Fruit fly (Drosophila melanogaster) whole organism, embryonic: Measurements from ENCODE around the gene CG46303.

ENCODE experiments used
- Atf3 ChIP-seq: fragments of 200-800 bp; sonication (Bioruptor generic); optimal IDR thresholded peaks from 3 replicates; lab custom pipeline; 2016; ENCODE audit warnings: missing biosample characterization, missing genetic modification characterization
- CG10462 ChIP-seq: fragments of 200-800 bp; sonication (Bioruptor generic); optimal IDR thresholded peaks from 2 replicates; lab custom pipeline; 2016; ENCODE audit warnings: missing biosample characterization, missing genetic modification characterization
- CG13123 ChIP-seq: fragments of 200-800 bp; sonication (Bioruptor generic); optimal IDR thresholded peaks from 2 replicates; lab custom pipeline; 2016; ENCODE audit warnings: missing biosample characterization, missing genetic modification characterization
- CG13624 ChIP-seq: fragments of 200-800 bp; sonication (Bioruptor generic); optimal IDR thresholded peaks from 2 replicates; lab custom pipeline; 2016; ENCODE audit warnings: missing biosample characterization, missing genetic modification characterization
- CG13775 ChIP-seq: fragments of 200-800 bp; sonication (Bioruptor generic); optimal IDR thresholded peaks from 3 replicates; lab custom pipeline; 2017; ENCODE audit warnings: missing biosample characterization, mild to moderate bottlenecking, missing genetic modification characterization
- CG15696 ChIP-seq: fragments of 200-800 bp; sonication (Bioruptor generic); optimal IDR thresholded peaks from 2 replicates; lab custom pipeline; 2019; ENCODE audit warnings: missing biosample characterization, mild to moderate bottlenecking, missing genetic modification characterization, moderate library complexity
- CG18262 ChIP-seq: fragments of 200-800 bp; optimal IDR thresholded peaks from 3 replicates; lab custom pipeline; 2019; ENCODE audit warnings: missing biosample characterization, mild to moderate bottlenecking, missing genetic modification characterization, moderate library complexity
- CG18599 ChIP-seq: fragments of 200-800 bp; sonication (Bioruptor generic); optimal IDR thresholded peaks from 3 replicates; lab custom pipeline; 2017; ENCODE audit warnings: missing biosample characterization, missing genetic modification characterization, mild to moderate bottlenecking, moderate library complexity, missing genetic modification reagents
- CG2199 ChIP-seq: fragments of 200-800 bp; sonication (Bioruptor generic); IDR thresholded peaks from 3 replicates; pipeline ENCODE4 v1.3.6; 2022; ENCODE audit warnings: missing biosample characterization, missing genetic modification characterization
- CG2678 ChIP-seq: fragments of 200-800 bp; sonication (Bioruptor generic); optimal IDR thresholded peaks from 3 replicates; lab custom pipeline; 2019; ENCODE audit warnings: missing biosample characterization, mild to moderate bottlenecking, missing genetic modification characterization, moderate library complexity
- CG2712 ChIP-seq: fragments of 200-800 bp; optimal IDR thresholded peaks from 3 replicates; lab custom pipeline; 2019; ENCODE audit warnings: missing biosample characterization, mild to moderate bottlenecking, missing genetic modification characterization, moderate library complexity
- CG32532 ChIP-seq: fragments of 200-800 bp; sonication (Bioruptor generic); IDR thresholded peaks from 2 replicates; pipeline ENCODE4 v1.3.6; 2022; ENCODE audit warnings: missing biosample characterization, missing genetic modification characterization
- CG32767 ChIP-seq: fragments of 200-800 bp; sonication (Bioruptor generic); IDR thresholded peaks from 2 replicates; pipeline ENCODE4 v1.3.6; 2022; ENCODE audit warnings: missing biosample characterization, missing genetic modification characterization
- CG4854 ChIP-seq: fragments of 200-800 bp; sonication (Bioruptor generic); optimal IDR thresholded peaks from 2 replicates; lab custom pipeline; 2016; ENCODE audit warnings: missing biosample characterization, missing genetic modification characterization, inconsistent platforms
- CG5953 ChIP-seq: fragments of 200-800 bp; sonication (Bioruptor generic); IDR thresholded peaks from 2 replicates; pipeline ENCODE4 v1.3.6; 2022; ENCODE audit warnings: missing biosample characterization, missing genetic modification characterization
- CG7271 ChIP-seq: fragments of 200-800 bp; sonication (Bioruptor generic); optimal IDR thresholded peaks from 2 replicates; lab custom pipeline; 2018; ENCODE audit warnings: missing biosample characterization, mild to moderate bottlenecking, missing genetic modification characterization, moderate library complexity
- CG9817 ChIP-seq: fragments of 200-800 bp; sonication (Bioruptor generic); optimal IDR thresholded peaks from 2 replicates; lab custom pipeline; 2018; ENCODE audit warnings: missing biosample characterization, mild to moderate bottlenecking, missing genetic modification characterization, moderate library complexity
- D ChIP-seq, 2 experiments: fragments of 200-800 bp in 1 of 2; fragments of >200 bp in 1 of 2; sonication (Bioruptor generic) in 1 of 2; optimal IDR thresholded peaks; 2 replicates in 1 of 2; 3 replicates in 1 of 2; lab custom pipeline; 2017; ENCODE audit warnings: mild to moderate bottlenecking in 1 of 2, missing biosample characterization in 1 of 2, missing genetic modification characterization in 1 of 2, missing genetic modification reagents in 1 of 2
- E2f1 ChIP-seq: fragments of 200-800 bp; sonication (Bioruptor generic); IDR thresholded peaks from 2 replicates; pipeline ENCODE4 v1.3.6; 2022; ENCODE audit warnings: missing biosample characterization, missing genetic modification characterization
- H15 ChIP-seq: fragments of 200-800 bp; sonication (Bioruptor generic); IDR thresholded peaks from 3 replicates; pipeline ENCODE4 v1.3.6; 2022; ENCODE audit warnings: missing biosample characterization, missing genetic modification characterization
- HLH3B ChIP-seq: fragments of 200-800 bp; sonication (Bioruptor generic); IDR thresholded peaks from 2 replicates; pipeline ENCODE4 v1.3.6; 2022; ENCODE audit warnings: missing biosample characterization, missing genetic modification characterization
- Hmr ChIP-seq: fragments of 200-800 bp; sonication (Bioruptor generic); optimal IDR thresholded peaks from 3 replicates; lab custom pipeline; 2017; ENCODE audit warnings: mild to moderate bottlenecking, missing biosample characterization, missing genetic modification reagents, missing genetic modification characterization
- Lhr ChIP-seq: fragments of 200-800 bp; sonication (Bioruptor generic); optimal IDR thresholded peaks from 3 replicates; lab custom pipeline; 2017; ENCODE audit warnings: mild to moderate bottlenecking, missing biosample characterization, missing genetic modification reagents, missing genetic modification characterization
- Mes4 ChIP-seq: fragments of 200-800 bp; sonication (Bioruptor generic); optimal IDR thresholded peaks from 2 replicates; lab custom pipeline; 2016; ENCODE audit warnings: missing biosample characterization, missing genetic modification characterization
- Mrtf ChIP-seq: fragments of 200-800 bp; sonication (Bioruptor generic); IDR thresholded peaks from 3 replicates; pipeline ENCODE4 v1.3.6; 2022; ENCODE audit warnings: missing biosample characterization, missing genetic modification characterization
- Sin3A ChIP-seq: fragments of >200 bp; optimal IDR thresholded peaks from 2 replicates; lab custom pipeline; 2018
- Xrp1 ChIP-seq: fragments of 200-800 bp; sonication (Bioruptor generic); IDR thresholded peaks from 2 replicates; pipeline ENCODE4 v1.3.6; 2022; ENCODE audit warnings: missing biosample characterization, missing genetic modification characterization
- bab2 ChIP-seq: fragments of 200-800 bp; sonication (Bioruptor generic); optimal IDR thresholded peaks from 2 replicates; lab custom pipeline; 2016; ENCODE audit warnings: missing biosample characterization, missing genetic modification characterization
- br ChIP-seq: fragments of >200 bp; optimal IDR thresholded peaks from 2 replicates; lab custom pipeline; 2017
- cg ChIP-seq: fragments of 200-800 bp; sonication (Bioruptor generic); optimal IDR thresholded peaks from 3 replicates; lab custom pipeline; 2019; ENCODE audit warnings: missing biosample characterization, mild to moderate bottlenecking, missing genetic modification characterization, moderate library complexity
- corto ChIP-seq: fragments of 200-800 bp; sonication (Bioruptor generic); optimal IDR thresholded peaks from 2 replicates; lab custom pipeline; 2016; ENCODE audit warnings: missing biosample characterization, mild to moderate bottlenecking, missing genetic modification characterization, moderate library complexity
- da ChIP-seq: fragments of 200-800 bp; sonication (Bioruptor generic); optimal IDR thresholded peaks from 2 replicates; lab custom pipeline; 2016; ENCODE audit warnings: missing biosample characterization, missing genetic modification characterization
- dpn ChIP-seq, 2 experiments: fragments of 200-800 bp; sonication (Bioruptor generic); optimal IDR thresholded peaks; 3 replicates each; lab custom pipeline; 2016; ENCODE audit warnings: missing biosample characterization in 2 of 2, missing genetic modification characterization in 2 of 2
- en ChIP-seq: fragments of 200-800 bp; sonication (Bioruptor generic); optimal IDR thresholded peaks from 2 replicates; lab custom pipeline; 2016; ENCODE audit warnings: missing biosample characterization, missing genetic modification characterization
- eyg ChIP-seq: fragments of 200-800 bp; sonication (Bioruptor generic); optimal IDR thresholded peaks from 3 replicates; lab custom pipeline; 2016; ENCODE audit warnings: missing biosample characterization, missing genetic modification characterization
- fd64A ChIP-seq: fragments of 200-800 bp; sonication (Bioruptor generic); optimal IDR thresholded peaks from 3 replicates; lab custom pipeline; 2018; ENCODE audit warnings: missing biosample characterization, mild to moderate bottlenecking, missing genetic modification characterization
- fu2 ChIP-seq: fragments of 200-800 bp; sonication (Bioruptor generic); optimal IDR thresholded peaks from 2 replicates; lab custom pipeline; 2016; ENCODE audit warnings: missing biosample characterization, missing genetic modification characterization
- gfzf ChIP-seq: fragments of 200-800 bp; sonication (Bioruptor generic); optimal IDR thresholded peaks from 2 replicates; lab custom pipeline; 2016; ENCODE audit warnings: missing biosample characterization, mild to moderate bottlenecking, missing genetic modification characterization, moderate library complexity
- insv ChIP-seq, 2 experiments: fragments of 200-800 bp; sonication (Bioruptor generic); optimal IDR thresholded peaks; 3 replicates each; lab custom pipeline; 2016 to 2018; ENCODE audit warnings: missing biosample characterization in 2 of 2, missing genetic modification characterization in 2 of 2
- jumu ChIP-seq: fragments of 200-800 bp; sonication (Bioruptor generic); optimal IDR thresholded peaks from 3 replicates; lab custom pipeline; 2016; ENCODE audit warnings: missing biosample characterization, missing genetic modification characterization
- kay ChIP-seq: fragments of 200-800 bp; sonication (Bioruptor generic); optimal IDR thresholded peaks from 2 replicates; lab custom pipeline; 2016; ENCODE audit warnings: missing biosample characterization, missing genetic modification characterization
- kni ChIP-seq: fragments of 200-800 bp; sonication (Bioruptor generic); optimal IDR thresholded peaks from 3 replicates; lab custom pipeline; 2017; ENCODE audit warnings: mild to moderate bottlenecking, missing biosample characterization, missing genetic modification reagents, missing genetic modification characterization
- mirr ChIP-seq: fragments of 200-800 bp; sonication (Bioruptor generic); optimal IDR thresholded peaks from 3 replicates; lab custom pipeline; 2018; ENCODE audit warnings: missing biosample characterization, mild to moderate bottlenecking, missing genetic modification characterization
- oc ChIP-seq: fragments of 200-800 bp; sonication (Bioruptor generic); optimal IDR thresholded peaks from 2 replicates; lab custom pipeline; 2018; ENCODE audit warnings: missing biosample characterization, mild to moderate bottlenecking, missing genetic modification characterization, moderate library complexity
- odd ChIP-seq: fragments of 200-800 bp; sonication (Bioruptor generic); optimal IDR thresholded peaks from 2 replicates; lab custom pipeline; 2017; ENCODE audit warnings: missing biosample characterization, mild to moderate bottlenecking, missing genetic modification characterization
- scrt ChIP-seq: fragments of 200-800 bp; sonication (Bioruptor generic); optimal IDR thresholded peaks from 2 replicates; lab custom pipeline; 2018; ENCODE audit warnings: missing biosample characterization, mild to moderate bottlenecking, missing genetic modification characterization, moderate library complexity
- slou ChIP-seq: fragments of 200-800 bp; sonication (Bioruptor generic); optimal IDR thresholded peaks from 3 replicates; lab custom pipeline; 2016; ENCODE audit warnings: missing biosample characterization, missing genetic modification characterization
- tx ChIP-seq: fragments of 200-800 bp; sonication (Bioruptor generic); optimal IDR thresholded peaks from 2 replicates; lab custom pipeline; 2016; ENCODE audit warnings: missing biosample characterization, missing genetic modification characterization
- vvl ChIP-seq: fragments of 200-800 bp; sonication (Bioruptor generic); IDR thresholded peaks from 2 replicates; pipeline ENCODE4 v1.3.6; 2022; ENCODE audit warnings: missing biosample characterization, missing genetic modification characterization

The CG46303 gene

DNA sequence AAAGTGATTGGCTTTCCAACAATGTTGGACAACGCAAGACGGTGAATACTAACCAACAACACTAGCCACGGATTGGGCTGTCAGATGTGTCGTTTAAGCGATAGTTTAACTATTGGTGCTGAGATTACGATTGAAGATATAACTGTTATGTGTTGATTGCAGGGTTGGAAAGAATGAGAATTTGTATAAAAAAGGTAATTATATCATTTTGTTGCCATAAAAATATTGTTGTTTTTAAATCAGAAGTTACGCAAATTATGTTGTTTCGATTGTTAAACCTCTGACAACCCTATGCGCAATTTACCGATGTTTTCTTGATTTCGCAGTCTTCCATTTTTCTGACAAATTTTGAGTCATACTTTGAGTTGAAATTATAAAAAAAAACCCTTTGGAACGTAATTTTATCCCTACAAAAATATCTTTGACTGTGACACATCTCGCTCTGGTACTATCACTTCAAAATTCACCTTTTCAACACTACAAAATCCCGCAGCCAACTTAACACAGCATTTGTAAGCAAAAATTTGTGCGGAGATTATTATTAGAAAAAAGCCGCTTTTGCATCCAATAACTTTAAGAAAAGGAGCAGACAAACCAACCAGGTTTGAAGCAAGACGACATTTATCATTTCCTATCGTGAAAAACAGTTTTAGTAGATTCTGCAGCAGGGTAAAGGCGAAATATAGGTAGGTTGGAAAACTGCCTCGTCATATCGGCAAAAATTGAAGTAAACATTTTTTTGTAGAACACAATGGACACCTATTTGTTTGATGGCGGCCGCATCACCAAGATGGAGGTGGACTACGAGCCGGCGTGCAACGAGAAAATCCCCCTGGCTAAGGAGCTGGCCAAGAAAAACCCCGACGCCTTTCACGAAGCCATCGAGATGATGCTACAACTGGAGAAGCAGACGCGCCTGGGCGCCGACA lies 32.5 kb upstream of the CG46303 start, which contains the start of the genes Hat1 and Rpn5 (continued):
- TF ChIP-seq Hmr (GFP tag; lab: Kevin White, UChicago): peak; percentile 81
- TF ChIP-seq jumu (GFP tag; lab: Kevin White, UChicago): peak; percentile 87
- peak; percentile 44 for TF ChIP-seq odd (GFP tag; lab: Kevin White, UChicago)
- TF ChIP-seq bab2: peak; percentile 91
- peak; percentile 62 for TF ChIP-seq CG15696 (tag; lab: Kevin White, UChicago)
- no peak for TF ChIP-seq CG7271 (tag; lab: Kevin White, UChicago)
- TF ChIP-seq mirr (GFP tag; lab: Kevin White, UChicago): peak; percentile 23
- TF ChIP-seq fu2 (GFP tag; lab: Kevin White, UChicago): peak; percentile 93
- peak; percentile 23 for TF ChIP-seq CG10462 (GFP tag; lab: Kevin White, UChicago)
- peak; percentile 68 for TF ChIP-seq CG13123
- TF ChIP-seq Sin3A: peak; percentile 62
- peak; percentile 75 for TF ChIP-seq CG18262 (tag; lab: Kevin White, UChicago)
- peak; percentile 38 for TF ChIP-seq gfzf (GFP tag; lab: Kevin White, UChicago)
- peak; percentile 72 for TF ChIP-seq eyg (GFP tag; lab: Kevin White, UChicago)
- TF ChIP-seq CG2712 (tag; lab: Kevin White, UChicago): peak; percentile 82
- peak; percentile 82 for TF ChIP-seq Atf3 (GFP tag; lab: Kevin White, UChicago)
- TF ChIP-seq kay (GFP tag; lab: Kevin White, UChicago): peak; percentile 87
- peak; percentile 80 for TF ChIP-seq CG4854
- peak; percentile 59 for TF ChIP-seq E2f1
- peak; percentile 72 for TF ChIP-seq Lhr
- peak; percentile 89 to 94 for TF ChIP-seq dpn (GFP tag; optimal IDR thresholded peaks at IDR 0.05; lab: Kevin White, UChicago)
- TF ChIP-seq HLH3B (GFP tag; lab: Robert Waterston, UW): peak; percentile 6; the same call in 1 of the 2 replicates
- peak; percentile 0 for TF ChIP-seq oc (tag; lab: Kevin White, UChicago)
- TF ChIP-seq vvl (GFP tag; lab: Robert Waterston, UW): peak; percentile 59; the same call in 1 of the 2 replicates
- TF ChIP-seq CG2678: peak; percentile 80
- no peak for TF ChIP-seq D (optimal IDR thresholded peaks at IDR 0.05; lab: Kevin White, UChicago)
- peak; percentile 72 for TF ChIP-seq D (GFP tag; optimal IDR thresholded peaks at IDR 0.05; lab: Kevin White, UChicago)
- TF ChIP-seq slou (GFP tag; lab: Kevin White, UChicago): peak; percentile 69
- 0 out of 3 replicates have a peak, but pooled peaks have one; percentile 31 for TF ChIP-seq H15 (GFP tag; lab: Robert Waterston, UW)
- TF ChIP-seq CG13775: peak; percentile 93
- no peak for TF ChIP-seq kni
- TF ChIP-seq da: peak; percentile 72
- TF ChIP-seq scrt (GFP tag; lab: Kevin White, UChicago): peak; percentile 0
- no peak for TF ChIP-seq CG5953 (GFP tag; lab: Robert Waterston, UW)
- peak in 1 of 2 experiments; percentile 53 for TF ChIP-seq insv (GFP tag; optimal IDR thresholded peaks at IDR 0.05; lab: Kevin White, UChicago)
- TF ChIP-seq CG9817 (tag; lab: Kevin White, UChicago): peak; percentile 76
- TF ChIP-seq CG18599 (GFP tag; lab: Kevin White, UChicago): peak; percentile 82
- TF ChIP-seq CG13624 (GFP tag; lab: Kevin White, UChicago): peak; percentile 95
- peak; percentile 83 for TF ChIP-seq Mes4
- no peak for TF ChIP-seq cg (GFP tag; lab: Kevin White, UChicago)
- peak; percentile 71 for TF ChIP-seq corto (GFP tag; lab: Kevin White, UChicago)
- no peak for TF ChIP-seq CG2199 (GFP tag; lab: Robert Waterston, UW)
- no peak for TF ChIP-seq CG32767 (GFP tag; lab: Robert Waterston, UW)
- TF ChIP-seq en (GFP tag; lab: Kevin White, UChicago): peak; percentile 69
- no peak for TF ChIP-seq br (lab: Kevin White, UChicago)
- TF ChIP-seq Xrp1 (GFP tag; lab: Robert Waterston, UW): peak; percentile 70; the same call in 1 of the 2 replicates
- TF ChIP-seq fd64A: no peak
- no peak for TF ChIP-seq Mrtf (GFP tag; lab: Robert Waterston, UW)
- peak; percentile 77 for TF ChIP-seq CG32532 (GFP tag; lab: Robert Waterston, UW)
- peak; percentile 93 for TF ChIP-seq tx (GFP tag; lab: Kevin White, UChicago)
